Fruit fly (Drosophila melanogaster) whole organism, embryonic: ENCODE results near the gene Oatp30B.

Source experiments
- ATbp ChIP-seq: fragments of 200-800 bp; sonication (Bioruptor generic); optimal IDR thresholded peaks from 2 replicates; lab custom pipeline; 2017; ENCODE audit warnings: missing biosample characterization, mild to moderate bottlenecking, missing genetic modification characterization, missing genetic modification reagents
- Adf1 ChIP-seq: fragments of 200-800 bp; sonication (Bioruptor generic); IDR thresholded peaks from 2 replicates; pipeline ENCODE4 v1.3.6; 2022; ENCODE audit warnings: missing biosample characterization, missing genetic modification characterization
- BtbVII ChIP-seq: fragments of 200-800 bp; sonication (Bioruptor generic); optimal IDR thresholded peaks from 3 replicates; lab custom pipeline; 2017; ENCODE audit warnings: missing biosample characterization, mild to moderate bottlenecking, missing genetic modification characterization
- C15 ChIP-seq: fragments of 200-800 bp; sonication (Bioruptor generic); IDR thresholded peaks from 3 replicates; pipeline ENCODE4 v1.3.6; 2022; ENCODE audit warnings: missing biosample characterization, missing genetic modification characterization
- CG10147 ChIP-seq: fragments of 200-800 bp; sonication (Bioruptor generic); optimal IDR thresholded peaks from 2 replicates; lab custom pipeline; 2019; ENCODE audit warnings: missing biosample characterization, mild to moderate bottlenecking, missing genetic modification characterization, moderate library complexity
- CG1024 ChIP-seq: fragments of 200-800 bp; sonication (Bioruptor generic); IDR thresholded peaks from 2 replicates; pipeline ENCODE4 v1.3.6; 2022; ENCODE audit warnings: missing biosample characterization, missing genetic modification characterization
- CG10366 ChIP-seq: fragments of 200-800 bp; sonication (Bioruptor generic); IDR thresholded peaks from 2 replicates; pipeline ENCODE4 v1.3.6; 2022; ENCODE audit warnings: missing biosample characterization, missing genetic modification characterization
- CG12155 ChIP-seq: fragments of 200-800 bp; sonication (Bioruptor generic); optimal IDR thresholded peaks from 3 replicates; lab custom pipeline; 2016; ENCODE audit warnings: missing biosample characterization, missing genetic modification characterization
- CG13894 ChIP-seq: fragments of 200-800 bp; sonication (Bioruptor generic); optimal IDR thresholded peaks from 3 replicates; lab custom pipeline; 2018; ENCODE audit warnings: missing biosample characterization, mild to moderate bottlenecking, missing genetic modification characterization, moderate library complexity
- CG14710 ChIP-seq: fragments of 200-800 bp; sonication (Bioruptor generic); optimal IDR thresholded peaks from 3 replicates; lab custom pipeline; 2019; ENCODE audit warnings: missing biosample characterization, mild to moderate bottlenecking, missing genetic modification characterization, moderate library complexity
- CG15073 ChIP-seq: fragments of 200-800 bp; sonication (Bioruptor generic); optimal IDR thresholded peaks from 2 replicates; lab custom pipeline; 2016; ENCODE audit warnings: missing biosample characterization, missing genetic modification characterization
- CG15269 ChIP-seq: fragments of 200-800 bp; sonication (Bioruptor generic); optimal IDR thresholded peaks from 2 replicates; lab custom pipeline; 2018; ENCODE audit warnings: missing biosample characterization, mild to moderate bottlenecking, missing genetic modification characterization, moderate library complexity
- CG15479 ChIP-seq: fragments of 200-800 bp; sonication (Bioruptor generic); optimal IDR thresholded peaks from 3 replicates; lab custom pipeline; 2019; ENCODE audit warnings: missing biosample characterization, mild to moderate bottlenecking, missing genetic modification characterization, moderate library complexity
- CG32767 ChIP-seq: fragments of 200-800 bp; sonication (Bioruptor generic); IDR thresholded peaks from 2 replicates; pipeline ENCODE4 v1.3.6; 2022; ENCODE audit warnings: missing biosample characterization, missing genetic modification characterization
- CG3281 ChIP-seq: fragments of 200-800 bp; sonication (Bioruptor generic); optimal IDR thresholded peaks from 3 replicates; lab custom pipeline; 2017; ENCODE audit warnings: missing biosample characterization, mild to moderate bottlenecking, missing genetic modification characterization
- CG4360 ChIP-seq: fragments of 200-800 bp; sonication (Bioruptor generic); IDR thresholded peaks from 2 replicates; pipeline ENCODE4 v1.3.6; 2022; ENCODE audit warnings: missing biosample characterization, missing genetic modification characterization
- CG4424 ChIP-seq: fragments of 200-800 bp; sonication (Bioruptor generic); optimal IDR thresholded peaks from 3 replicates; lab custom pipeline; 2016; ENCODE audit warnings: missing biosample characterization, missing genetic modification characterization
- CG6272 ChIP-seq: fragments of 200-800 bp; sonication (Bioruptor generic); IDR thresholded peaks from 2 replicates; pipeline ENCODE4 v1.3.6; 2022; ENCODE audit warnings: missing biosample characterization, missing genetic modification characterization
- CG6813 ChIP-seq: fragments of 200-800 bp; sonication (Bioruptor generic); optimal IDR thresholded peaks from 2 replicates; lab custom pipeline; 2017; ENCODE audit warnings: missing biosample characterization, missing genetic modification characterization, mild to moderate bottlenecking, moderate library complexity, missing genetic modification reagents
- CG8924 ChIP-seq: fragments of 200-800 bp; optimal IDR thresholded peaks from 3 replicates; lab custom pipeline; 2019; ENCODE audit warnings: missing biosample characterization, mild to moderate bottlenecking, missing genetic modification characterization, moderate library complexity
- CG9876 ChIP-seq: fragments of 200-800 bp; sonication (Bioruptor generic); optimal IDR thresholded peaks from 2 replicates; lab custom pipeline; 2016; ENCODE audit warnings: missing biosample characterization, missing genetic modification characterization
- CG9932 ChIP-seq: fragments of 200-800 bp; sonication (Bioruptor generic); IDR thresholded peaks from 2 replicates; pipeline ENCODE4 v1.3.6; 2022; ENCODE audit warnings: missing biosample characterization, missing genetic modification characterization
- Dp ChIP-seq: fragments of 200-800 bp; sonication (Bioruptor generic); optimal IDR thresholded peaks from 2 replicates; lab custom pipeline; 2018; ENCODE audit warnings: missing biosample characterization, mild to moderate bottlenecking, missing genetic modification characterization, moderate library complexity
- Ets97D ChIP-seq: fragments of 200-800 bp; sonication (Bioruptor generic); optimal IDR thresholded peaks from 3 replicates; lab custom pipeline; 2016; ENCODE audit warnings: missing biosample characterization, missing genetic modification characterization
- HLH3B ChIP-seq: fragments of 200-800 bp; sonication (Bioruptor generic); IDR thresholded peaks from 2 replicates; pipeline ENCODE4 v1.3.6; 2022; ENCODE audit warnings: missing biosample characterization, missing genetic modification characterization
- Hr51 ChIP-seq, 2 experiments: fragments of 200-800 bp; sonication (Bioruptor generic); optimal IDR thresholded peaks; 2 replicates in 1 of 2; 3 replicates in 1 of 2; lab custom pipeline; 2016 to 2018; ENCODE audit warnings: missing biosample characterization in 2 of 2, missing genetic modification characterization in 2 of 2, mild to moderate bottlenecking in 1 of 2, moderate library complexity in 1 of 2
- Med ChIP-seq: fragments of 200-800 bp; sonication (Bioruptor generic); peaks from one replicate; lab custom pipeline; 2016; ENCODE audit warnings: missing biosample characterization, missing genetic modification characterization, mild to moderate bottlenecking, inconsistent platforms, moderate library complexity
- NC2α ChIP-seq: fragments of 200-800 bp; sonication (Bioruptor generic); optimal IDR thresholded peaks from 2 replicates; lab custom pipeline; 2016; ENCODE audit warnings: missing biosample characterization, missing genetic modification characterization
- Nf-YA ChIP-seq: fragments of 200-800 bp; sonication (Bioruptor generic); IDR thresholded peaks from 2 replicates; pipeline ENCODE4 v1.3.6; 2022; ENCODE audit warnings: missing biosample characterization, missing genetic modification characterization
- Nf-YC ChIP-seq: fragments of 200-800 bp; optimal IDR thresholded peaks from 3 replicates; lab custom pipeline; 2019; ENCODE audit warnings: missing biosample characterization, mild to moderate bottlenecking, missing genetic modification characterization, moderate library complexity
- Ptx1 ChIP-seq: fragments of 200-800 bp; sonication (Bioruptor generic); IDR thresholded peaks from 2 replicates; pipeline ENCODE4 v1.3.6; 2022; ENCODE audit warnings: missing biosample characterization, missing genetic modification characterization
- Sox102F ChIP-seq: fragments of 200-800 bp; sonication (Bioruptor generic); optimal IDR thresholded peaks from 2 replicates; lab custom pipeline; 2018; ENCODE audit warnings: missing biosample characterization, mild to moderate bottlenecking, missing genetic modification characterization, moderate library complexity
- YL-1 ChIP-seq: fragments of 200-800 bp; sonication (Bioruptor generic); optimal IDR thresholded peaks from 3 replicates; lab custom pipeline; 2017; ENCODE audit warnings: missing biosample characterization, mild to moderate bottlenecking, missing genetic modification characterization
- bowl ChIP-seq: fragments of 200-800 bp; sonication (Bioruptor generic); IDR thresholded peaks from 2 replicates; pipeline ENCODE4 v1.3.6; 2022; ENCODE audit warnings: missing biosample characterization, missing genetic modification characterization
- chm ChIP-seq: fragments of 200-800 bp; sonication (Bioruptor generic); IDR thresholded peaks from 2 replicates; pipeline ENCODE4 v1.3.6; 2022; ENCODE audit warnings: missing biosample characterization, missing genetic modification characterization
- eyg ChIP-seq: fragments of 200-800 bp; sonication (Bioruptor generic); optimal IDR thresholded peaks from 3 replicates; lab custom pipeline; 2016; ENCODE audit warnings: missing biosample characterization, missing genetic modification characterization
- fd64A ChIP-seq: fragments of 200-800 bp; sonication (Bioruptor generic); optimal IDR thresholded peaks from 3 replicates; lab custom pipeline; 2018; ENCODE audit warnings: missing biosample characterization, mild to moderate bottlenecking, missing genetic modification characterization
- gsb-n ChIP-seq: fragments of 200-800 bp; sonication (Bioruptor generic); optimal IDR thresholded peaks from 3 replicates; lab custom pipeline; 2018; ENCODE audit warnings: missing biosample characterization, mild to moderate bottlenecking, missing genetic modification characterization
- hb ChIP-seq: fragments of 200-800 bp; sonication (Bioruptor generic); IDR thresholded peaks from 3 replicates; pipeline ENCODE4 v1.3.6; 2022; ENCODE audit warnings: missing biosample characterization, missing genetic modification characterization; ENCODE audit not compliant: partially characterized antibody
- ken ChIP-seq: fragments of 200-800 bp; sonication (Bioruptor generic); IDR thresholded peaks from 3 replicates; pipeline ENCODE4 v1.3.6; 2022; ENCODE audit warnings: missing biosample characterization, missing genetic modification characterization
- knrl ChIP-seq: fragments of 200-800 bp; sonication (Bioruptor generic); IDR thresholded peaks from 3 replicates; pipeline ENCODE4 v1.3.6; 2022; ENCODE audit warnings: missing biosample characterization, missing genetic modification characterization; ENCODE audit not compliant: partially characterized antibody
- lov ChIP-seq, 2 experiments: fragments of 200-800 bp in 1 of 2; fragments of >200 bp in 1 of 2; sonication (Bioruptor generic) in 1 of 2; IDR thresholded peaks in 1 of 2; optimal IDR thresholded peaks in 1 of 2; 2 replicates in 1 of 2; 3 replicates in 1 of 2; pipeline versions ENCODE4 v1.3.6 to Lab custom; 2017 to 2022; ENCODE audit warnings: missing biosample characterization in 1 of 2, missing genetic modification characterization in 1 of 2
- pan ChIP-seq, 4 experiments: fragments of >200 bp in 3 of 4; fragments of 200-800 bp in 1 of 4; sonication (Bioruptor generic) in 1 of 4; optimal IDR thresholded peaks in 3 of 4; IDR thresholded peaks in 1 of 4; 2 replicates each; pipeline versions ENCODE4 v1.3.6 to Lab custom; 2017 to 2022; ENCODE audit warnings: missing biosample characterization in 2 of 4, missing genetic modification characterization in 2 of 4, mixed read lengths in 1 of 4
- pzg ChIP-seq: fragments of 200-800 bp; sonication (Bioruptor generic); optimal IDR thresholded peaks from 3 replicates; lab custom pipeline; 2018; ENCODE audit warnings: missing biosample characterization, mild to moderate bottlenecking, missing genetic modification characterization, moderate library complexity
- sim ChIP-seq: fragments of 200-800 bp; sonication (Bioruptor generic); IDR thresholded peaks from 2 replicates; pipeline ENCODE4 v1.3.6; 2022; ENCODE audit warnings: missing biosample characterization, missing genetic modification characterization
- toy ChIP-seq: fragments of 200-800 bp; sonication (Bioruptor generic); IDR thresholded peaks from 2 replicates; pipeline ENCODE4 v1.3.6; 2022; ENCODE audit warnings: missing biosample characterization, missing genetic modification characterization
- vvl ChIP-seq: fragments of 200-800 bp; sonication (Bioruptor generic); IDR thresholded peaks from 2 replicates; pipeline ENCODE4 v1.3.6; 2022; ENCODE audit warnings: missing biosample characterization, missing genetic modification characterization

Oatp30B gene

DNA sequence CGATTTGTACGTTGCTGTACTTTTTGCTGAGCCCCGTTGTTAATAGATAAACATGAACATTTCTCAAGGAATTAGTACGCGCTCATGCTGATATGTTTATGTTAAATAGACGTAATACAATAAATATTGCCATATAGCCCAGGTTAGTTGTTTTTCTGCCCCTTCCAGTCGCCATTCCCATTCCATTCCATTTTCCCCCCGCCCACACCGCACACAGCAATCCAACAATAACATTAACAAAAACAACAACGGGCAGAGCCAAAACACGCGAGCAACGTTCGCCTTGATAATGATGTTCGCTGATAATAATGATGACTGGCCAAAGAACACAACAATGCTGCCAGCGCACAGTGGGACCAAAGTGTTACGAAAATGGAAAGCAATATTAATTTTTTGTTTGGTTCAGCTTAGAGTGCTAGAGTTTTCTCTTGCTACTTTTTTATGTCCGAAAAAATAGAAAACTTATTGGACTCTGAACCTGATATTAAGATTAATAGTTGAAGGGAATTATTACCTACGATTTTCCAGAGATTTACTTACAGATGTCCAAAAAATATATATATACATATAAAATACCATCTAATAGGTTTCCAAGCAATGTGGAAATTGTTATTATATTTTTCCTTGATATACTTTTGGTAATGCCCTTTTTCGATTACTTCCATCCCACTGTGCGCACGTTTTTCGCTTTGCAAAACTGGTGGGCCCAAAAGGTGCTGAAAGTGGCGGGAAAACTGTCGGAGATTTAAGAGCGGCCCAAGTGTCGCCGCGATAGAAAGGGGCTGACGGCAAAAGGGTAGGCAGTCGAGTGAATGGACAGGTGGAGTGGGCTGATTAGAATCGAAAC is 48.8 kb downstream of the Oatp30B start (continued):
- TF ChIP-seq CG6272 (GFP tag; lab: Robert Waterston, UW) (peak; percentile 73; the same call in 1 of the 2 replicates), BtbVII (peak; percentile 98), CG9876 (peak; percentile 66), CG12155 (GFP tag; lab: Kevin White, UChicago) (peak; percentile 92), Nf-YA (GFP tag; lab: Robert Waterston, UW) (peak; percentile 72), CG4424 (GFP tag; lab: Kevin White, UChicago) (peak; percentile 97), vvl (GFP tag; lab: Robert Waterston, UW) (peak; percentile 92), Adf1 (peak; percentile 45; the same call in 1 of the 2 replicates), toy (peak; percentile 72), gsb-n (tag; lab: Kevin White, UChicago) (peak; percentile 89), Sox102F (GFP tag; lab: Kevin White, UChicago) (peak; percentile 96), Dp (GFP tag; lab: Kevin White, UChicago) (peak; percentile 27), Nf-YC (tag; lab: Kevin White, UChicago) (peak; percentile 90), C15 (GFP tag; lab: Robert Waterston, UW) (peak; percentile 71; the same call in 2 of the 3 replicates), lov (optimal IDR thresholded peaks at IDR 0.05; lab: Kevin White, UChicago) (no peak), lov (GFP tag; IDR thresholded peaks at IDR 0.05; lab: Robert Waterston, UW) (0 out of 3 replicates have a peak, but pooled peaks have one; percentile 45), CG13894 (tag; lab: Kevin White, UChicago) (peak; percentile 94), sim (GFP tag; lab: Robert Waterston, UW) (peak; percentile 76; the same call in 1 of the 2 replicates), CG14710 (peak; percentile 93), eyg (peak; percentile 67), knrl (GFP tag; lab: Robert Waterston, UW) (0 out of 3 replicates have a peak, but pooled peaks have one; percentile 46), Ets97D (peak; percentile 76), CG15479 (GFP tag; lab: Kevin White, UChicago) (peak; percentile 91), pzg (GFP tag; lab: Kevin White, UChicago) (no peak), Ptx1 (GFP tag; lab: Robert Waterston, UW) (peak; percentile 93), CG10366 (GFP tag; lab: Robert Waterston, UW) (peak; percentile 85), CG1024 (GFP tag; lab: Robert Waterston, UW) (peak; percentile 77)

DNA sequence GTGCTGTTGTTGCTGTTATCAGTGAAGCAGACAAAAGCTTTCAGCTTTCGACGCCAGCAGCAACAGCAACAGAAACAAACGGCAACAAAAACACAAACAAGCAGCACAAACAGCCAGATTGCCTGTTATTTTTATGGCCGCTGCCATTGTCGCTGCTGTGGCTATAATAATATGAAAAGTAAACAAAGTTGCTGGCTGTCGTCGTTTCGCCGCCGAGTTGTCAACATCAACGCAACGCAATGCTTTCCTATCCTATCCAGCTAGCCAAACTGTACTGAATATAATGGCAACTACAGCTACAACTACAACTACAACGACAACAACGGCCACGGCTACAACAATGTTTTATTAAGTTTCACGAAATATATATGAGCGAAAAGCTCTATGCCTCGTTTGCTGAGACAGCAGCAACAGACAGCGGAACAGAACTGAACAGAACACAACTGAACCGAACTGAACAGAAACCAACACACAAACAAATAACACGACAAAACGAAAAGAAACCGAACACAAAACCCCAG is 49.7 kb downstream of the Oatp30B start:
- peak in 1 of 2 experiments; percentile 30 for TF ChIP-seq Hr51 (GFP tag; optimal IDR thresholded peaks at IDR 0.05; lab: Kevin White, UChicago)
- peak; percentile 8 for TF ChIP-seq YL-1 (GFP tag; lab: Kevin White, UChicago)
- TF ChIP-seq ken: no peak
- no peak for TF ChIP-seq CG13894 (tag; lab: Kevin White, UChicago)
- TF ChIP-seq NC2α: no peak
- no peak for TF ChIP-seq hb
- peak; percentile 49 for TF ChIP-seq CG6813 (GFP tag; lab: Kevin White, UChicago)
- 0 out of 2 replicates have a peak, but pooled peaks have one; percentile 18 for TF ChIP-seq bowl (GFP tag; lab: Robert Waterston, UW)
- no peak for TF ChIP-seq CG9932
- no peak for TF ChIP-seq CG8924
- peak; percentile 17; the same call in 1 of the 2 replicates for TF ChIP-seq HLH3B (GFP tag; lab: Robert Waterston, UW)
- TF ChIP-seq CG10147 (GFP tag; lab: Kevin White, UChicago): peak; percentile 31
- peak; percentile 73 for TF ChIP-seq ATbp (GFP tag; lab: Kevin White, UChicago)
- TF ChIP-seq CG15269 (tag; lab: Kevin White, UChicago): peak; percentile 35
- no peak for TF ChIP-seq pan (optimal IDR thresholded peaks at IDR 0.05; lab: Kevin White, UChicago)
- no peak for TF ChIP-seq pan (GFP tag; optimal IDR thresholded peaks at IDR 0.05 in 1 of 2, IDR thresholded peaks at IDR 0.05 in 1 of 2)
- TF ChIP-seq CG4360 (GFP tag; lab: Robert Waterston, UW): peak; percentile 80
- peak; percentile 67 for TF ChIP-seq fd64A (GFP tag; lab: Kevin White, UChicago)
- TF ChIP-seq chm (GFP tag; lab: Robert Waterston, UW): peak; percentile 45; the same call in 1 of the 2 replicates
- TF ChIP-seq Med (GFP tag; lab: Kevin White, UChicago): peak; percentile 55
- TF ChIP-seq CG32767 (GFP tag; lab: Robert Waterston, UW): no peak
- no peak for TF ChIP-seq CG15073
- peak; percentile 29 for TF ChIP-seq CG3281 (GFP tag; lab: Kevin White, UChicago)
